Worm (Caenorhabditis elegans) whole organism, L4 larva: ENCODE data around the gene C54G7.1.

ENCODE experiments used
- F26F4.8 ChIP-seq: fragments of 200-800 bp; sonication (Bioruptor generic); conservative IDR thresholded peaks from 2 replicates; pipeline ENCODE4 v1.3.6; 2022; ENCODE audit warnings: missing genetic modification characterization, missing compliant biosample characterization
- F37D6.2 ChIP-seq: sonication (generic microtip); optimal IDR thresholded peaks from 2 replicates; lab custom pipeline; 2016; ENCODE audit warnings: mild to moderate bottlenecking, missing genetic modification characterization, missing compliant biosample characterization
- F49E8.2 ChIP-seq: sonication (generic microtip); optimal IDR thresholded peaks from 2 replicates; lab custom pipeline; 2016; ENCODE audit warnings: missing compliant biosample characterization, mild to moderate bottlenecking, missing genetic modification characterization, borderline replicate concordance
- R02D3.7 ChIP-seq: fragments of 150-350 bp; sonication (generic microtip); optimal IDR thresholded peaks from 3 replicates; lab custom pipeline; 2014; ENCODE audit warnings: missing biosample characterization, missing genetic modification characterization
- T20F7.1 ChIP-seq: fragments of 200-800 bp; sonication (Bioruptor generic); optimal IDR thresholded peaks from 2 replicates; lab custom pipeline; 2018; ENCODE audit warnings: mild to moderate bottlenecking, missing genetic modification characterization, missing compliant biosample characterization
- T26A8.4 ChIP-seq: fragments of 200-800 bp; sonication (Bioruptor generic); IDR thresholded peaks from 2 replicates; pipeline ENCODE4 v1.3.6; 2022; ENCODE audit warnings: missing genetic modification characterization, missing compliant biosample characterization
- Y75B8A.6 ChIP-seq: fragments of 200-800 bp; sonication (Bioruptor generic); IDR thresholded peaks from 2 replicates; pipeline ENCODE4 v1.3.6; 2022; ENCODE audit warnings: missing genetic modification reagents, missing genetic modification characterization, missing compliant biosample characterization
- ZK337.2 ChIP-seq: fragments of 200-800 bp; sonication (Bioruptor generic); IDR thresholded peaks from 2 replicates; pipeline ENCODE4 v1.3.6; 2022; ENCODE audit warnings: missing genetic modification reagents, missing genetic modification characterization, missing compliant biosample characterization
- ZK546.5 ChIP-seq, 2 experiments: sonication (generic microtip); optimal IDR thresholded peaks; 2 replicates each; lab custom pipeline; 2017; ENCODE audit warnings: missing biosample characterization in 2 of 2, missing genetic modification characterization in 2 of 2
- ama-1 ChIP-seq: fragments of 150-350 bp; optimal IDR thresholded peaks from 2 replicates; lab custom pipeline; 2014; ENCODE audit warnings: inconsistent platforms, mixed read lengths
- arid-1 ChIP-seq: fragments of 200-800 bp; sonication (Bioruptor generic); conservative IDR thresholded peaks from 2 replicates; pipeline ENCODE4 v1.3.6; 2022; ENCODE audit warnings: missing genetic modification reagents, missing genetic modification characterization, missing compliant biosample characterization
- ceh-20 ChIP-seq: fragments of 200-800 bp; sonication (Bioruptor generic); IDR thresholded peaks from 2 replicates; pipeline ENCODE4 v1.3.6; 2022; ENCODE audit warnings: missing genetic modification reagents, missing genetic modification characterization, missing compliant biosample characterization
- ceh-32 ChIP-seq: sonication (generic microtip); optimal IDR thresholded peaks from 2 replicates; lab custom pipeline; 2016; ENCODE audit warnings: mild to moderate bottlenecking, missing genetic modification characterization, missing compliant biosample characterization; ENCODE audit not compliant: poor library complexity
- ceh-44 ChIP-seq: fragments of 200-800 bp; sonication (Bioruptor generic); IDR thresholded peaks from 2 replicates; pipeline ENCODE4 v1.3.6; 2022; ENCODE audit warnings: missing genetic modification reagents, missing genetic modification characterization, missing compliant biosample characterization
- ceh-82 ChIP-seq: sonication (generic microtip); optimal IDR thresholded peaks from 2 replicates; lab custom pipeline; 2017; ENCODE audit warnings: missing biosample characterization, missing genetic modification characterization
- ctbp-1 ChIP-seq: fragments of 200-800 bp; sonication (Bioruptor generic); IDR thresholded peaks from 2 replicates; pipeline ENCODE4 v1.3.6; 2022; ENCODE audit warnings: missing genetic modification reagents, missing genetic modification characterization, missing compliant biosample characterization
- daf-19 ChIP-seq: fragments of 200-800 bp; sonication (Bioruptor generic); conservative IDR thresholded peaks from 2 replicates; pipeline ENCODE4 v1.3.6; 2022; ENCODE audit warnings: missing genetic modification characterization, missing compliant biosample characterization
- daf-8 ChIP-seq: fragments of 200-800 bp; sonication (Bioruptor generic); IDR thresholded peaks from 2 replicates; pipeline ENCODE4 v1.3.6; 2022; ENCODE audit warnings: missing genetic modification characterization, missing compliant biosample characterization
- dmd-6 ChIP-seq: fragments of 200-800 bp; sonication (Bioruptor generic); IDR thresholded peaks from 2 replicates; pipeline ENCODE4 v1.3.6; 2022; ENCODE audit warnings: missing genetic modification reagents, missing genetic modification characterization, missing compliant biosample characterization
- dmd-8 ChIP-seq: fragments of 200-800 bp; sonication (Bioruptor generic); IDR thresholded peaks from 2 replicates; pipeline ENCODE4 v1.3.6; 2022; ENCODE audit warnings: missing genetic modification characterization, missing compliant biosample characterization
- dve-1 ChIP-seq: sonication (generic microtip); optimal IDR thresholded peaks from 2 replicates; lab custom pipeline; 2017; ENCODE audit warnings: antibody characterized with exemption, mild to moderate bottlenecking, missing genetic modification characterization, missing compliant biosample characterization; ENCODE audit not compliant: insufficient read depth
- fkh-10 ChIP-seq: fragments of 150-350 bp; optimal IDR thresholded peaks from 2 replicates; lab custom pipeline; 2014; ENCODE audit warnings: missing biosample characterization, missing genetic modification reagents, missing genetic modification characterization
- hlh-11 ChIP-seq: fragments of 200-800 bp; sonication (Bioruptor generic); optimal IDR thresholded peaks from 2 replicates; lab custom pipeline; 2018; ENCODE audit warnings: mild to moderate bottlenecking, missing genetic modification characterization, missing compliant biosample characterization
- hmg-1.1 ChIP-seq: fragments of 200-800 bp; sonication (Bioruptor generic); IDR thresholded peaks from 2 replicates; pipeline ENCODE4 v1.3.6; 2022; ENCODE audit warnings: missing genetic modification reagents, missing genetic modification characterization, missing compliant biosample characterization
- lim-7 ChIP-seq: fragments of 200-800 bp; sonication (Bioruptor generic); IDR thresholded peaks from 2 replicates; pipeline ENCODE4 v1.3.6; 2022; ENCODE audit warnings: missing genetic modification characterization, missing compliant biosample characterization
- lin-39 ChIP-seq: fragments of 150-350 bp; optimal IDR thresholded peaks from 2 replicates; lab custom pipeline; 2014; ENCODE audit warnings: missing biosample characterization, missing genetic modification reagents, missing genetic modification characterization
- lir-3 ChIP-seq: sonication (generic microtip); optimal IDR thresholded peaks from 2 replicates; lab custom pipeline; 2016; ENCODE audit warnings: mild to moderate bottlenecking, missing genetic modification characterization, missing compliant biosample characterization
- mdt-29 ChIP-seq: fragments of 200-800 bp; sonication (Bioruptor generic); IDR thresholded peaks from 2 replicates; pipeline ENCODE4 v1.3.6; 2022; ENCODE audit warnings: missing genetic modification reagents, missing genetic modification characterization, missing compliant biosample characterization
- mep-1 ChIP-seq: fragments of 150-350 bp; sonication (generic microtip); optimal IDR thresholded peaks from 3 replicates; lab custom pipeline; 2014; ENCODE audit warnings: missing biosample characterization, missing genetic modification characterization
- mxl-2 ChIP-seq: fragments of 200-800 bp; sonication (Bioruptor generic); conservative IDR thresholded peaks from 2 replicates; pipeline ENCODE4 v1.3.6; 2022; ENCODE audit warnings: missing genetic modification reagents, missing genetic modification characterization, missing compliant biosample characterization
- mxl-3 ChIP-seq: fragments of 200-800 bp; sonication (Bioruptor generic); optimal IDR thresholded peaks from 2 replicates; lab custom pipeline; 2018; ENCODE audit warnings: mild to moderate bottlenecking, missing genetic modification characterization, missing compliant biosample characterization
- nhr-102 ChIP-seq: sonication (generic microtip); optimal IDR thresholded peaks from 2 replicates; lab custom pipeline; 2016; ENCODE audit warnings: mild to moderate bottlenecking, missing genetic modification characterization, moderate library complexity, missing compliant biosample characterization
- nhr-111 ChIP-seq: fragments of 200-800 bp; sonication (Bioruptor generic); optimal IDR thresholded peaks from 2 replicates; lab custom pipeline; 2018; ENCODE audit warnings: mild to moderate bottlenecking, missing genetic modification characterization, missing compliant biosample characterization
- nhr-237 ChIP-seq: sonication (generic microtip); optimal IDR thresholded peaks from 2 replicates; lab custom pipeline; 2017; ENCODE audit warnings: missing biosample characterization, missing genetic modification characterization
- nhr-41 ChIP-seq: fragments of 200-800 bp; sonication (Bioruptor generic); IDR thresholded peaks from 2 replicates; pipeline ENCODE4 v1.3.6; 2022; ENCODE audit warnings: missing genetic modification reagents, missing genetic modification characterization, missing compliant biosample characterization
- nhr-77 ChIP-seq: fragments of 150-350 bp; optimal IDR thresholded peaks from 2 replicates; lab custom pipeline; 2014; ENCODE audit warnings: missing biosample characterization, missing genetic modification characterization
- php-3 ChIP-seq: fragments of 200-800 bp; sonication (Bioruptor generic); IDR thresholded peaks from 2 replicates; pipeline ENCODE4 v1.3.6; 2022; ENCODE audit warnings: missing genetic modification reagents, missing genetic modification characterization, missing compliant biosample characterization
- pqm-1 ChIP-seq: sonication (generic microtip); optimal IDR thresholded peaks from 2 replicates; lab custom pipeline; 2017; ENCODE audit warnings: missing biosample characterization, missing genetic modification characterization
- rbr-2 ChIP-seq: sonication (generic microtip); optimal IDR thresholded peaks from 2 replicates; lab custom pipeline; 2016; ENCODE audit warnings: missing genotype, missing genetic modification characterization, missing compliant biosample characterization
- set-16 ChIP-seq: fragments of 200-800 bp; sonication (Bioruptor generic); IDR thresholded peaks from 2 replicates; pipeline ENCODE4 v1.3.6; 2022; ENCODE audit warnings: missing genetic modification reagents, missing genetic modification characterization, missing compliant biosample characterization
- skn-1 ChIP-seq: fragments of 150-350 bp; optimal IDR thresholded peaks from 2 replicates; lab custom pipeline; 2014; ENCODE audit warnings: missing biosample characterization, missing genetic modification characterization
- snpc-4 ChIP-seq: fragments of 150-350 bp; optimal IDR thresholded peaks from 2 replicates; lab custom pipeline; 2014; ENCODE audit warnings: missing biosample characterization, missing genetic modification characterization
- unc-130 ChIP-seq: sonication (generic microtip); optimal IDR thresholded peaks from 2 replicates; lab custom pipeline; 2016; ENCODE audit warnings: missing genetic modification reagents, missing genetic modification characterization, missing compliant biosample characterization
- unc-39 ChIP-seq: sonication (generic microtip); optimal IDR thresholded peaks from 2 replicates; lab custom pipeline; 2017; ENCODE audit warnings: missing biosample characterization, missing genetic modification characterization
- vab-7 ChIP-seq: fragments of 200-800 bp; sonication (Bioruptor generic); IDR thresholded peaks from 2 replicates; pipeline ENCODE4 v1.3.6; 2022; ENCODE audit warnings: missing genetic modification reagents, missing genetic modification characterization, missing compliant biosample characterization
- zfp-3 ChIP-seq: fragments of 200-800 bp; sonication (Bioruptor generic); conservative IDR thresholded peaks from 2 replicates; pipeline ENCODE4 v1.3.6; 2022; ENCODE audit warnings: missing genetic modification reagents, missing genetic modification characterization, missing compliant biosample characterization
- zip-2 ChIP-seq: fragments of 150-350 bp; optimal IDR thresholded peaks from 2 replicates; lab custom pipeline; 2014; ENCODE audit warnings: missing biosample characterization, missing genetic modification characterization
- ztf-7 ChIP-seq: fragments of 150-350 bp; optimal IDR thresholded peaks from 2 replicates; lab custom pipeline; 2014; ENCODE audit warnings: missing biosample characterization, missing genetic modification characterization

C54G7.1 gene

ce11 chrX:5591830-5592229 lies 48.1 kb downstream of the C54G7.1 start (continued):
- TF ChIP-seq nhr-41 (no peak), F37D6.2 (tag; lab: Kevin White, UChicago) (no peak), ceh-20 (0 out of 2 replicates have a peak, but pooled peaks have one; percentile 44), hmg-1.1 (peak; percentile 67), unc-39 (tag; lab: Kevin White, UChicago) (no peak), nhr-102 (no peak), arid-1 (GFP tag; lab: Robert Waterston, UW) (no peak), mxl-3 (GFP tag; lab: Kevin White, UChicago) (peak; percentile 38), nhr-237 (tag; lab: Kevin White, UChicago) (no peak), nhr-77 (tag; lab: Kevin White, UChicago) (no peak), ceh-32 (no peak), set-16 (GFP tag; lab: Robert Waterston, UW) (peak; percentile 72), daf-8 (GFP tag; lab: Robert Waterston, UW) (no peak), dmd-8 (GFP tag; lab: Robert Waterston, UW) (no peak), F26F4.8 (GFP tag; lab: Robert Waterston, UW) (no peak), dmd-6 (GFP tag; lab: Robert Waterston, UW) (peak; percentile 21; the same call in 1 of the 2 replicates), Y75B8A.6 (GFP tag; lab: Robert Waterston, UW) (no peak), zip-2 (tag; lab: Kevin White, UChicago) (no peak), zfp-3 (GFP tag; lab: Robert Waterston, UW) (no peak), T20F7.1 (GFP tag; lab: Kevin White, UChicago) (no peak), vab-7 (GFP tag; lab: Robert Waterston, UW) (no peak), hlh-11 (tag; lab: Kevin White, UChicago) (peak; percentile 44), ZK546.5 (tag; optimal IDR thresholded peaks at IDR 0.05; lab: Kevin White, UChicago) (no peak), snpc-4 (tag; lab: Kevin White, UChicago) (no peak), unc-130 (GFP tag; lab: Kevin White, UChicago) (no peak), ama-1 (lab: Kevin White, UChicago) (no peak), ceh-82 (tag; lab: Kevin White, UChicago) (no peak), lir-3 (tag; lab: Kevin White, UChicago) (no peak), lim-7 (0 out of 2 replicates have a peak, but pooled peaks have one; percentile 41), R02D3.7 (no peak), lin-39 (tag; lab: Kevin White, UChicago) (no peak), dve-1 (no peak), T26A8.4 (GFP tag; lab: Robert Waterston, UW) (no peak), php-3 (no peak), ceh-44 (GFP tag; lab: Robert Waterston, UW) (no peak), ZK337.2 (GFP tag; lab: Robert Waterston, UW) (no peak), pqm-1 (tag; lab: Kevin White, UChicago) (no peak), F49E8.2 (tag; lab: Kevin White, UChicago) (no peak), nhr-111 (GFP tag; lab: Kevin White, UChicago) (no peak), daf-19 (GFP tag; lab: Robert Waterston, UW) (no peak), skn-1 (tag; lab: Kevin White, UChicago) (no peak), rbr-2 (tag; lab: Kevin White, UChicago) (peak; percentile 27), ctbp-1 (peak; percentile 21; the same call in 1 of the 2 replicates), mep-1 (peak; percentile 57), ztf-7 (tag; lab: Kevin White, UChicago) (no peak), mdt-29 (GFP tag; lab: Robert Waterston, UW) (no peak), mxl-2 (GFP tag; lab: Robert Waterston, UW) (no peak), fkh-10 (GFP tag; lab: Kevin White, UChicago) (no peak)
